Fruit fly (Drosophila melanogaster): ENCODE measurements around the gene mxt.

Gene mxt

DNA sequence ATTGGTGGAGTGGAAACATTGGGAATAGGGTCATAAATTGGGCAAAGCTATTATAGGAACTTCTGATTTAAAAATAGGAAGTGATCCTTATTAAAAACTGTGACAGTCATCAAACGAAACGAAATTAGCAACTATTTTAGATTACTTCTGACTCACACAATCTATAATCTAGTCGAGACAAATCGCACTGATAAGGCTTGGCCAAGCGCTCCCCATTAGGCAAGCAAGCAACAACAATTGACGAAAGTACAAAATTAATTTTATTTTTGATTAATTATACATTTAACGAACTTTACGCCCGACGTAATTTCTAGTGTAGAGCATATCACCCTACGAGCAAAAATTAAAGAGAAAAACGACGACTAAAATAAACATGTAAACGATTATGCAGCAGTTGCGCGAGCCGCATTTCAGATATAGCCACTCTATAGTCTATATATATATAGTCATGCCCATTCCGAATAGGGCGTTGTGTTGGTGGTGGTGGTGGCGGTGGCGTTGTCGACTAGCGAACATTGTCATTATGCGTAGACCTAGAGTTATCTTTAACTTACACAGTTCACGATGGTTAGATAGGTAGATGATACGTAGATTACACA lies 11.9 kb downstream of the mxt start, which contains the start of gene Ir25a:
TSS of gene Ir25a (minus strand) at position 210 of the 599 bp plus-strand sequence.
- TF ChIP-seq kay (GFP tag; ENCODE audit: borderline replicate concordance) (peak; percentile 96), cic (GFP tag; optimal IDR thresholded peaks at IDR 0.05) (no peak)

DNA sequence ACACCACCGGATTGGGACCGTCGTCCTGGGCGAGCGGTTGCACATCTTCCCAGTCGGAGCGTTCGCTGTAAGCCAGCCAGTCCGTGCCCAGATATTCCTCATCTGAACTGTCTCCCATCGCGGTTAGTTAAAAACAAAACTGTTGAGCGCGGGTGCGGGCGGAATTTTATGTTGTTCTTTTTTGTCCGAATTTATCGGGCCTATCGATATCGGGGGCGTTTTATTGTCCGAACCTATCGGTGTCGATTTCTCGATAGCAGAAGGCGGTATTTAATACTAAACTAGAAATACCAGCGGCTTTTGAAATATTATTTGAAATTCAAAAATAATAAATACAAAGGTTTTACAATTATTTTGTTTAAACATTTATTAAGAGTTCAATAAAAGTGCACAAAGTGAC lies 16.6 kb downstream of the mxt start, which contains the start of gene Fnta:
TSS of gene Fnta (minus strand) at position 204 of the 400 bp plus-strand sequence.
- TF ChIP-seq bab1 (GFP tag; optimal IDR thresholded peaks at IDR 0.05) (peak; percentile 19), kay (GFP tag; ENCODE audit: borderline replicate concordance) (peak; percentile 84), CG7101 (tag; optimal IDR thresholded peaks at IDR 0.05) (no peak), CG5204 (GFP tag; optimal IDR thresholded peaks at IDR 0.05) (no peak), Clk (GFP tag; optimal IDR thresholded peaks at IDR 0.05) (no peak), CG33017 (tag; optimal IDR thresholded peaks at IDR 0.05) (no peak), toe (GFP tag; optimal IDR thresholded peaks at IDR 0.05) (no peak)

DNA sequence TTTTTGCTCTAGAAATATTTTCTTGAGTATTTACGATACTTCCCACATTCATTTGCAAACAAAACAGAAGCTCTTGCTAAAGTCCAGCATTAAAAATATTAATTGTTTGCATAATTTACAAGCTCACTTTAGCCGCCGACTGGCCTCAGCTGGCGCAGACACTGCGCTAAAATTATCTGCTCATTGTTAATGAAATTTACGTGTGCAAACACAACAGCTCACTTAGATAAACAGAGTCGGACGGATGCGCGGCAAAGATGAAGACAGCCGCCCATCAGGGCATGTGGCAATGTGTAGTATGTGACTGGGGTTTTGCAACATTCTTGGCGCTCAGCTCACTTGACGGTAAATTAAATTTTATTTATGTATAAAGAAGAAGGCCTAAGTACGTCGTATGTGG lies 18.1 kb downstream of the mxt start:
- TF ChIP-seq Hr96 (GFP tag; optimal IDR thresholded peaks at IDR 0.05) (no peak), CG14711 (tag; optimal IDR thresholded peaks at IDR 0.05) (no peak), CG7101 (tag; optimal IDR thresholded peaks at IDR 0.05) (peak; percentile 41), CG12768 (GFP tag; optimal IDR thresholded peaks at IDR 0.05) (peak; percentile 56), cic (GFP tag; optimal IDR thresholded peaks at IDR 0.05) (peak; percentile 68), pad (GFP tag; optimal IDR thresholded peaks at IDR 0.05) (peak; percentile 11), CG5204 (GFP tag; optimal IDR thresholded peaks at IDR 0.05) (no peak), CG33017 (tag; optimal IDR thresholded peaks at IDR 0.05) (peak; percentile 55), CG7045 (GFP tag; optimal IDR thresholded peaks at IDR 0.05) (peak; percentile 59), Mnt (GFP tag; optimal IDR thresholded peaks at IDR 0.05) (peak; percentile 27), bab1 (GFP tag; optimal IDR thresholded peaks at IDR 0.05) (no peak), cnc (optimal IDR thresholded peaks at IDR 0.05) (no peak), kay (GFP tag; ENCODE audit: borderline replicate concordance) (peak; percentile 10), ovo (GFP tag; optimal IDR thresholded peaks at IDR 0.05) (peak; percentile 31), toe (GFP tag; optimal IDR thresholded peaks at IDR 0.05) (peak; percentile 14), tj (GFP tag; optimal IDR thresholded peaks at IDR 0.05) (no peak), Crg-1 (GFP tag; optimal IDR thresholded peaks at IDR 0.05) (peak; percentile 58), CG1620 (GFP tag; optimal IDR thresholded peaks at IDR 0.05) (no peak), Clk (GFP tag; optimal IDR thresholded peaks at IDR 0.05) (no peak), CG11617 (GFP tag; optimal IDR thresholded peaks at IDR 0.05) (peak; percentile 23)

DNA sequence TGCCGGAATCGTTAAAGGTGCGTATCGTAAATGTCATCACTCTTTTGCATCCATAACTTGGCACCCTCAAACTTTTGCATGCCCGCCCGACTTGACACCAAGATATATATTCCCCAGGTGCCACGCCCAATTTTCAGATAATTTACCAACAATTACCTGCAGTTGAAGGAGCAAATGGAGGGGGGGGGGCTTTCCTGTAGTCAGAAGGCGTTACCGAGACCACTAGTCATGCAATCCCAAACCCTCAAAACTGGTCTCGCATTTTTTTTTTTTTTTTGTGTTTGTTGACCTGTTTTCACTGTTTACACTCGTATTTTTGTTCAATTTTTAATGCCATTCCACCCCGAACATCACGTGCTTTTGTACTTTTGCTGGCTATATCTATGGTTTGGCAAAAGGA lies 21.4 kb downstream of the mxt start:
- TF ChIP-seq CG33017 (tag; optimal IDR thresholded peaks at IDR 0.05) (no peak), tj (GFP tag; optimal IDR thresholded peaks at IDR 0.05) (no peak), CG7045 (GFP tag; optimal IDR thresholded peaks at IDR 0.05) (no peak), bab1 (GFP tag; optimal IDR thresholded peaks at IDR 0.05) (no peak), Hr96 (GFP tag; optimal IDR thresholded peaks at IDR 0.05) (no peak), ovo (GFP tag; optimal IDR thresholded peaks at IDR 0.05) (no peak), Crg-1 (GFP tag; optimal IDR thresholded peaks at IDR 0.05) (no peak), CG14711 (tag; optimal IDR thresholded peaks at IDR 0.05) (no peak), cnc (optimal IDR thresholded peaks at IDR 0.05) (no peak), CG5204 (GFP tag; optimal IDR thresholded peaks at IDR 0.05) (no peak), CG11617 (GFP tag; optimal IDR thresholded peaks at IDR 0.05) (no peak), pad (GFP tag; optimal IDR thresholded peaks at IDR 0.05) (no peak), CG1620 (GFP tag; optimal IDR thresholded peaks at IDR 0.05) (no peak)

DNA sequence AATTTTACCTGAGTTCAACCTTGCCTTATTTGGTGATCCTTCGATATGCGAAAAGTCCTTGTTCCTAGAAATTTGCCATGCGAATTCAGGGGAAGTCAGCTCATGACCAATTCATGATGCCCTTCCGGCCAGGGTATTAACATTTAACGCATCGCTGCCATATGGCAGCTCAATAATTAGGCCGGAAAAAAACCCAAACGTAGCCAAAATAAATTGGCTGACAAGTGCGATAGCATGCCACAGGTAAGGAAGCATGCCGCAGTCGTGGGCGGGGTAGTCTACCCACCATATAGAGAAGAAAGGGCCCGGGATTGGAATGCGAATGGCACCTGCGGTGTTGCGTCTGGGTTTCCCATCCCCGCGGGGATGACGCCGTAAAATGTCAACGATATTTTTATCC lies 23.3 kb downstream of the mxt start:
- TF ChIP-seq bab1 (GFP tag; optimal IDR thresholded peaks at IDR 0.05), result no peak
- no peak for TF ChIP-seq CG14711 (tag; optimal IDR thresholded peaks at IDR 0.05)
- no peak for TF ChIP-seq Clk (GFP tag; optimal IDR thresholded peaks at IDR 0.05)
- no peak for TF ChIP-seq Crg-1 (GFP tag; optimal IDR thresholded peaks at IDR 0.05)
- TF ChIP-seq pad (GFP tag; optimal IDR thresholded peaks at IDR 0.05), result no peak
- TF ChIP-seq tj (GFP tag; optimal IDR thresholded peaks at IDR 0.05), result no peak
- no peak for TF ChIP-seq toe (GFP tag; optimal IDR thresholded peaks at IDR 0.05)
- TF ChIP-seq CG12768 (GFP tag; optimal IDR thresholded peaks at IDR 0.05), result no peak
- TF ChIP-seq CG33017 (tag; optimal IDR thresholded peaks at IDR 0.05), result no peak
- TF ChIP-seq Mnt (GFP tag; optimal IDR thresholded peaks at IDR 0.05), result no peak
- no peak for TF ChIP-seq cic (GFP tag; optimal IDR thresholded peaks at IDR 0.05)
- TF ChIP-seq ovo (GFP tag; optimal IDR thresholded peaks at IDR 0.05), result no peak
- no peak for TF ChIP-seq Hr96 (GFP tag; optimal IDR thresholded peaks at IDR 0.05)
- TF ChIP-seq CG1620 (GFP tag; optimal IDR thresholded peaks at IDR 0.05), result no peak
- TF ChIP-seq kay (GFP tag; ENCODE audit: borderline replicate concordance), result no peak
- TF ChIP-seq CG5204 (GFP tag; optimal IDR thresholded peaks at IDR 0.05), result no peak
- no peak for TF ChIP-seq cnc (optimal IDR thresholded peaks at IDR 0.05)
- TF ChIP-seq CG7101 (tag; optimal IDR thresholded peaks at IDR 0.05), result no peak
- no peak for TF ChIP-seq CG11617 (GFP tag; optimal IDR thresholded peaks at IDR 0.05)
- TF ChIP-seq CG7045 (GFP tag; optimal IDR thresholded peaks at IDR 0.05), result no peak

DNA sequence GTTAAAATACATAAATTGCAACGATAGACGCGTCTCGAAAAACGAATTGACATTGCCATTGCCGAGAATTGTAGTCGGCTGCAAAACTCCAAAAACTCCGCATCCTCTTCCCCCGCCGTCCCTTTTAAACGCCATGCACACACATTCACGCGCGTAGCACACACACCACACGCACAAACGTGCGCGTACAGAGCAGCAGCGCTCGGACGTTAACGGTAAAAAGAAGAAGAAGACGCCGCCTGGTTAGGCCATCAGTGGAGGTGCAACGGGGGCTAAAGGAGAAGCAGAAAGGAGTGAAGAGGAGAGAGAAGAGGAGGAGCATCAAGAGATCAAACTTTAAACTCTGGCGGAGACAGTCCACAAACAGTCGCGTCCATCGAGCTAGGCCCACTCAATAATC lies 24.8 kb downstream of the mxt start:
- TF ChIP-seq Hr96 (GFP tag; optimal IDR thresholded peaks at IDR 0.05), result no peak
- TF ChIP-seq CG7045 (GFP tag; optimal IDR thresholded peaks at IDR 0.05), result no peak
- no peak for TF ChIP-seq tj (GFP tag; optimal IDR thresholded peaks at IDR 0.05)
- no peak for TF ChIP-seq cnc (optimal IDR thresholded peaks at IDR 0.05)
- TF ChIP-seq kay (GFP tag; ENCODE audit: borderline replicate concordance), result no peak
- no peak for TF ChIP-seq bab1 (GFP tag; optimal IDR thresholded peaks at IDR 0.05)
- no peak for TF ChIP-seq CG14711 (tag; optimal IDR thresholded peaks at IDR 0.05)
- no peak for TF ChIP-seq pad (GFP tag; optimal IDR thresholded peaks at IDR 0.05)
- no peak for TF ChIP-seq ovo (GFP tag; optimal IDR thresholded peaks at IDR 0.05)
- TF ChIP-seq Clk (GFP tag; optimal IDR thresholded peaks at IDR 0.05), result no peak
- TF ChIP-seq CG7101 (tag; optimal IDR thresholded peaks at IDR 0.05), result no peak
- no peak for TF ChIP-seq toe (GFP tag; optimal IDR thresholded peaks at IDR 0.05)
- no peak for TF ChIP-seq CG5204 (GFP tag; optimal IDR thresholded peaks at IDR 0.05)
- no peak for TF ChIP-seq CG11617 (GFP tag; optimal IDR thresholded peaks at IDR 0.05)
- TF ChIP-seq CG1620 (GFP tag; optimal IDR thresholded peaks at IDR 0.05), result no peak

All from whole organism, adult.